Worm (Caenorhabditis elegans) whole organism, L1 larva: ENCODE data around the gene K07C11.10.

ENCODE experiments used
- C16A3.4 ChIP-seq: fragments of 150-350 bp; optimal IDR thresholded peaks from 2 replicates; lab custom pipeline; 2014; ENCODE audit warnings: missing biosample characterization, missing genetic modification characterization
- C34B4.2 ChIP-seq: sonication (generic microtip); optimal IDR thresholded peaks from 2 replicates; lab custom pipeline; 2017; ENCODE audit warnings: mild to moderate bottlenecking, missing genetic modification characterization, missing compliant biosample characterization
- Y116A8C.19 ChIP-seq: sonication (generic microtip); optimal IDR thresholded peaks from 2 replicates; lab custom pipeline; 2016; ENCODE audit warnings: missing compliant biosample characterization, missing genetic modification characterization, borderline replicate concordance
- aly-2 ChIP-seq: fragments of 150-350 bp; optimal IDR thresholded peaks from 2 replicates; lab custom pipeline; 2014; ENCODE audit warnings: missing biosample characterization, missing genetic modification characterization
- efl-3 ChIP-seq: fragments of 200-800 bp; sonication (Bioruptor generic); optimal IDR thresholded peaks from 2 replicates; lab custom pipeline; 2018; ENCODE audit warnings: mild to moderate bottlenecking, missing genetic modification characterization, missing compliant biosample characterization
- elt-2 ChIP-seq: sonication (generic microtip); optimal IDR thresholded peaks from 2 replicates; lab custom pipeline; 2016; ENCODE audit warnings: missing genetic modification characterization, mild to moderate bottlenecking, inconsistent platforms, missing compliant biosample characterization, missing genetic modification reagents
- fkh-4 ChIP-seq: sonication (generic microtip); optimal IDR thresholded peaks from 2 replicates; lab custom pipeline; 2016; ENCODE audit warnings: missing compliant biosample characterization, missing genetic modification characterization, borderline replicate concordance
- fkh-8 ChIP-seq: sonication (generic microtip); optimal IDR thresholded peaks from 2 replicates; lab custom pipeline; 2016; ENCODE audit warnings: mild to moderate bottlenecking, missing genetic modification characterization, missing compliant biosample characterization
- hlh-17 ChIP-seq: fragments of 200-800 bp; sonication (Bioruptor generic); optimal IDR thresholded peaks from 2 replicates; lab custom pipeline; 2018; ENCODE audit warnings: missing genetic modification characterization, mild to moderate bottlenecking, missing compliant biosample characterization, moderate library complexity, borderline replicate concordance
- irx-1 ChIP-seq: sonication (generic microtip); optimal IDR thresholded peaks from 2 replicates; lab custom pipeline; 2016; ENCODE audit warnings: missing genetic modification characterization, missing compliant biosample characterization
- isw-1 ChIP-seq: fragments of 200-800 bp; sonication (Bioruptor generic); IDR thresholded peaks from 2 replicates; pipeline ENCODE4 v1.3.6; 2022; ENCODE audit warnings: missing genetic modification characterization, missing compliant biosample characterization
- jun-1 ChIP-seq: fragments of 150-350 bp; optimal IDR thresholded peaks from 2 replicates; lab custom pipeline; 2014; ENCODE audit warnings: missing biosample characterization, missing genetic modification reagents, missing genetic modification characterization
- lin-13 ChIP-seq: fragments of 150-350 bp; optimal IDR thresholded peaks from 2 replicates; lab custom pipeline; 2014; ENCODE audit warnings: missing biosample characterization, missing genetic modification reagents, missing genetic modification characterization
- lin-35 ChIP-seq, 2 experiments: fragments of 150-350 bp; optimal IDR thresholded peaks; 2 replicates each; lab custom pipeline; 2014; ENCODE audit warnings: missing biosample characterization in 2 of 2, missing genetic modification characterization in 2 of 2, missing genetic modification reagents in 2 of 2
- lin-39 ChIP-seq: fragments of 150-350 bp; optimal IDR thresholded peaks from 2 replicates; lab custom pipeline; 2014; ENCODE audit warnings: missing biosample characterization, missing genetic modification reagents, missing genetic modification characterization
- lsy-2 ChIP-seq, 2 experiments: fragments of 150-350 bp; optimal IDR thresholded peaks; 2 replicates each; lab custom pipeline; 2014; ENCODE audit warnings: missing biosample characterization in 2 of 2, missing genetic modification characterization in 2 of 2
- mdl-1 ChIP-seq, 2 experiments: fragments of 150-350 bp; optimal IDR thresholded peaks; 2 replicates each; lab custom pipeline; 2014 to 2017; ENCODE audit warnings: missing biosample characterization in 2 of 2, missing genetic modification characterization in 2 of 2, inconsistent platforms in 1 of 2
- nhr-11 ChIP-seq: fragments of 150-350 bp; optimal IDR thresholded peaks from 2 replicates; lab custom pipeline; 2014; ENCODE audit warnings: missing biosample characterization, missing genetic modification characterization
- nhr-12 ChIP-seq: sonication (generic microtip); optimal IDR thresholded peaks from 2 replicates; lab custom pipeline; 2017; ENCODE audit warnings: missing biosample characterization, missing genetic modification characterization
- nhr-20 ChIP-seq: sonication (generic microtip); optimal IDR thresholded peaks from 2 replicates; lab custom pipeline; 2016; ENCODE audit warnings: mild to moderate bottlenecking, missing genetic modification characterization, missing compliant biosample characterization
- nhr-28 ChIP-seq: fragments of 150-350 bp; optimal IDR thresholded peaks from 2 replicates; lab custom pipeline; 2014; ENCODE audit warnings: missing biosample characterization, missing genetic modification characterization
- nhr-47 ChIP-seq: sonication (generic microtip); optimal IDR thresholded peaks from 2 replicates; lab custom pipeline; 2016; ENCODE audit warnings: mild to moderate bottlenecking, missing genetic modification characterization, moderate library complexity, missing compliant biosample characterization
- nhr-71 ChIP-seq: sonication (generic microtip); optimal IDR thresholded peaks from 2 replicates; lab custom pipeline; 2016; ENCODE audit warnings: mild to moderate bottlenecking, missing genetic modification characterization, moderate library complexity, missing compliant biosample characterization
- nhr-77 ChIP-seq: fragments of 150-350 bp; optimal IDR thresholded peaks from 2 replicates; lab custom pipeline; 2014; ENCODE audit warnings: missing biosample characterization, missing genetic modification characterization
- nhr-85 ChIP-seq: sonication (generic microtip); peaks from one replicate; lab custom pipeline; 2016; ENCODE audit warnings: missing genetic modification characterization, inconsistent platforms, missing compliant biosample characterization
- nhr-90 ChIP-seq: sonication (generic microtip); optimal IDR thresholded peaks from 2 replicates; lab custom pipeline; 2016; ENCODE audit warnings: mild to moderate bottlenecking, missing genetic modification characterization, missing compliant biosample characterization; ENCODE audit not compliant: poor library complexity
- pag-3 ChIP-seq: sonication (generic microtip); optimal IDR thresholded peaks from 2 replicates; lab custom pipeline; 2017; ENCODE audit warnings: missing genetic modification characterization, mild to moderate bottlenecking, missing compliant biosample characterization, antibody characterized with exemption, borderline replicate concordance; ENCODE audit not compliant: insufficient read depth
- pax-3 ChIP-seq: fragments of 200-800 bp; sonication (Bioruptor generic); optimal IDR thresholded peaks from 2 replicates; lab custom pipeline; 2018; ENCODE audit warnings: mild to moderate bottlenecking, missing genetic modification characterization, moderate library complexity, missing compliant biosample characterization
- pqm-1 ChIP-seq: sonication (generic microtip); optimal IDR thresholded peaks from 3 replicates; lab custom pipeline; 2017; ENCODE audit warnings: missing biosample characterization, missing genetic modification characterization
- skn-1 ChIP-seq: fragments of 150-350 bp; optimal IDR thresholded peaks from 2 replicates; lab custom pipeline; 2014; ENCODE audit warnings: missing biosample characterization, missing genetic modification characterization
- snpc-4 ChIP-seq: fragments of 150-350 bp; optimal IDR thresholded peaks from 2 replicates; lab custom pipeline; 2014; ENCODE audit warnings: missing biosample characterization, missing genetic modification characterization
- snu-23 ChIP-seq: sonication (generic microtip); optimal IDR thresholded peaks from 2 replicates; lab custom pipeline; 2016; ENCODE audit warnings: missing genetic modification characterization, missing compliant biosample characterization
- swsn-7 ChIP-seq: sonication (generic microtip); optimal IDR thresholded peaks from 2 replicates; lab custom pipeline; 2016; ENCODE audit warnings: missing genetic modification characterization, missing compliant biosample characterization
- tlp-1 ChIP-seq: fragments of 150-350 bp; optimal IDR thresholded peaks from 2 replicates; lab custom pipeline; 2014; ENCODE audit warnings: missing biosample characterization, missing genetic modification characterization
- unc-86 ChIP-seq: sonication (generic microtip); optimal IDR thresholded peaks from 2 replicates; lab custom pipeline; 2016; ENCODE audit warnings: missing genetic modification characterization, missing compliant biosample characterization
- unc-98 ChIP-seq: fragments of 200-800 bp; sonication (Bioruptor generic); IDR thresholded peaks from 2 replicates; pipeline ENCODE4 v1.3.6; 2022; ENCODE audit warnings: missing genetic modification characterization, missing compliant biosample characterization
- vab-15 ChIP-seq: sonication (generic microtip); optimal IDR thresholded peaks from 2 replicates; lab custom pipeline; 2017; ENCODE audit warnings: missing genotype, mild to moderate bottlenecking, missing genetic modification characterization, missing compliant biosample characterization
- xbp-1 ChIP-seq: sonication (generic microtip); optimal IDR thresholded peaks from 2 replicates; lab custom pipeline; 2016; ENCODE audit warnings: missing genetic modification characterization, missing compliant biosample characterization
- ztf-4 ChIP-seq: fragments of 150-350 bp; optimal IDR thresholded peaks from 2 replicates; lab custom pipeline; 2014; ENCODE audit warnings: missing biosample characterization, missing genetic modification characterization

K07C11.10 gene

ce11 chrV:8247311-8248105, 20.8 kb upstream of the K07C11.10 start (continued):
- TF ChIP-seq pag-3, result no peak
- no peak for TF ChIP-seq skn-1
- TF ChIP-seq ztf-4, result peak; percentile 24
- TF ChIP-seq snpc-4 (tag; lab: Kevin White, UChicago), result peak; percentile 99
- TF ChIP-seq xbp-1 (tag; lab: Kevin White, UChicago), result peak; percentile 62
- no peak for TF ChIP-seq nhr-28
- TF ChIP-seq unc-98, result no peak
- TF ChIP-seq unc-86 (tag; lab: Kevin White, UChicago), result no peak
- peak; percentile 90 for TF ChIP-seq nhr-71 (tag; lab: Kevin White, UChicago)
- TF ChIP-seq lin-13 (GFP tag; lab: Kevin White, UChicago), result peak; percentile 61
- TF ChIP-seq pax-3 (tag; lab: Kevin White, UChicago), result no peak
- no peak for TF ChIP-seq pqm-1 (tag; lab: Kevin White, UChicago)
- peak; percentile 18 for TF ChIP-seq fkh-4 (tag; lab: Kevin White, UChicago)
- peak in 1 of 2 experiments; percentile 62 for TF ChIP-seq lin-35 (GFP tag; optimal IDR thresholded peaks at IDR 0.05; lab: Kevin White, UChicago)
- TF ChIP-seq C16A3.4 (tag; lab: Kevin White, UChicago), result peak; percentile 13
- TF ChIP-seq Y116A8C.19, result no peak
- TF ChIP-seq efl-3 (GFP tag; lab: Kevin White, UChicago), result peak; percentile 36
- TF ChIP-seq lin-39 (tag; lab: Kevin White, UChicago), result peak; percentile 81
- no peak for TF ChIP-seq tlp-1
- TF ChIP-seq mdl-1 (tag; optimal IDR thresholded peaks at IDR 0.05; lab: Kevin White, UChicago), result peak in 1 of 2 experiments; percentile 9
- TF ChIP-seq lsy-2 (tag; optimal IDR thresholded peaks at IDR 0.05; lab: Kevin White, UChicago), result peak; percentile 18 to 70
- TF ChIP-seq elt-2 (tag; lab: Kevin White, UChicago), result peak; percentile 90
- TF ChIP-seq nhr-12 (tag; lab: Kevin White, UChicago), result no peak
- TF ChIP-seq aly-2 (tag; lab: Kevin White, UChicago), result peak; percentile 73
- TF ChIP-seq irx-1 (tag; lab: Kevin White, UChicago), result peak; percentile 66
- peak; percentile 84 for TF ChIP-seq nhr-20 (tag; lab: Kevin White, UChicago)
- TF ChIP-seq nhr-90 (tag; lab: Kevin White, UChicago), result peak; percentile 96
- peak; percentile 92 for TF ChIP-seq nhr-85 (tag; lab: Kevin White, UChicago)

- TF ChIP-seq fkh-8 (tag; lab: Kevin White, UChicago) (no peak), isw-1 (GFP tag; lab: Robert Waterston, UW) (no peak), nhr-77 (tag; lab: Kevin White, UChicago) (no peak), jun-1 (tag; lab: Kevin White, UChicago) (no peak), lin-35 (GFP tag; optimal IDR thresholded peaks at IDR 0.05; lab: Kevin White, UChicago) (no peak), nhr-85 (tag; lab: Kevin White, UChicago) (no peak), ztf-4 (no peak), nhr-47 (tag; lab: Kevin White, UChicago) (no peak), snu-23 (GFP tag; lab: Kevin White, UChicago) (no peak), lsy-2 (tag; optimal IDR thresholded peaks at IDR 0.05; lab: Kevin White, UChicago) (no peak), swsn-7 (tag; lab: Kevin White, UChicago) (no peak), C34B4.2 (tag; lab: Kevin White, UChicago) (no peak), snpc-4 (tag; lab: Kevin White, UChicago) (no peak), hlh-17 (GFP tag; lab: Kevin White, UChicago) (no peak), vab-15 (tag; lab: Kevin White, UChicago) (no peak), nhr-11 (tag; lab: Kevin White, UChicago) (no peak)
Measured at ce11 chrV:8245457-8245856, 18.7 kb upstream of the K07C11.10 start, which contains the start of gene C16D9.5. TSS of gene C16D9.5 (minus strand) at chrV:8245557.
